Fruit fly (Drosophila melanogaster): ENCODE measurements around the gene eIF4E7.

The eIF4E7 gene

DNA sequence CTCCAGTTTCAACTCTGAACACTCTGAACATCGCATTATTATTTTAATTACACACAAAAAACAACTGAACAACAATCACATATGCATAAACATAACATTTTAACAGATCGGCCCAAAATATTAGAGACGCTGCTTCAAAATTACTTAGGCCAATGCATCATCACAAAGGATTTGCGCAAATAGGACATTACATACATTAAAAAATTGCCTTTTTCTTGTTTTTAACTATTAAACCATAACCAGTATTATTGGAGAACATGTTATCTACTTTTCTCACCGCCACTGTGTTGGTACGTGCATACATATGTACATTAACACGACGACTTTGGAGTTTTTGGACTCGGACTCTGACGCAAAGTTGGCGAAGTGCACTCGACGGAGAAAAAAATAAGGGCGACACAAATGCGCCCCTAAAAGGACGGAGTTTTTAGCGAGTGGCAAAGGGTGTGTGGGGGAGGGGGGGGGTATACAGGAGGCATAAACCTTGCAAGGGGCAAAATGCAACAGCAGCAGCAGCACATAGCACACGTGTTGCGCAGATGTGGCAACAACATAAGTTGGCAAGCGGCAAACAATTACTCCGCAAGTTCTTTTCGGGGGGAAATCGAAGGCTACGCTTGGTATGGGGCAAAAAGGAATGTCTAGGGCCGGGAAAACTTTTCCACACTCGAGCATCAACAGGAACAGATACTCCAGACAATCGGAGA lies 32.5 kb downstream of the eIF4E7 start (continued):
- TF ChIP-seq acj6 (GFP tag; optimal IDR thresholded peaks at IDR 0.05) (peak; percentile 89), Eip78C (GFP tag) (no peak), fd85E (GFP tag; optimal IDR thresholded peaks at IDR 0.05) (peak; percentile 76), CG34406 (GFP tag; optimal IDR thresholded peaks at IDR 0.05) (peak; percentile 85), CG3919 (GFP tag; optimal IDR thresholded peaks at IDR 0.05) (peak; percentile 92), Sox102F (GFP tag; optimal IDR thresholded peaks at IDR 0.05) (peak; percentile 94), cyc (GFP tag; optimal IDR thresholded peaks at IDR 0.05) (peak; percentile 91), Lpt (GFP tag; optimal IDR thresholded peaks at IDR 0.05) (peak; percentile 80), Smox (GFP tag; optimal IDR thresholded peaks at IDR 0.05) (peak; percentile 90), Met (GFP tag; optimal IDR thresholded peaks at IDR 0.05) (peak; percentile 92), Sox14 (GFP tag; optimal IDR thresholded peaks at IDR 0.05) (peak; percentile 87), Hr39 (GFP tag; optimal IDR thresholded peaks at IDR 0.05) (peak; percentile 92), CG31627 (GFP tag; optimal IDR thresholded peaks at IDR 0.05) (peak; percentile 92), Blimp-1 (GFP tag; optimal IDR thresholded peaks at IDR 0.05) (peak; percentile 68), CG16779 (tag; optimal IDR thresholded peaks at IDR 0.05) (peak; percentile 80), CG9139 (GFP tag; optimal IDR thresholded peaks at IDR 0.05) (peak; percentile 67), CG6792 (GFP tag; optimal IDR thresholded peaks at IDR 0.05) (peak; percentile 91), CG10669 (GFP tag; optimal IDR thresholded peaks at IDR 0.05) (peak; percentile 88), eg (GFP tag; IDR thresholded peaks at IDR 0.05) (peak; percentile 90)

DNA sequence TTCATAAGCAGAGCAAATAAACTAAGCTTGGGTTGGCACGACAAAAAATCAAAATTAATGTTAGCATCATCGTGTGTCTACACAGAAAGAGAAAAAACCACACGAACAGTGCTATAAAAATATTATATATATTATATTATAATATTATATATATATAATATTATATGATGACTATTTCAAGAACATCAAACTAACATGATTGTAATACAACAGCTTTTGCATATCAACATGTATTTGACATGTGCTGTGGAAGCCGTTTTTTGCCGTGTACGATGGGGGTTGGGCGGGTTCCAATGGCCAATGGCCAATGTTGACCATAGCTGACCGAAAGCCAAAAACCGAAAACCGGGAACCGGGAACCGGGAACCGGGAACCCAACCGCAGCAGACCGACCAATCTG lies 38.8 kb downstream of the eIF4E7 start:
- TF ChIP-seq CG16779 (tag; optimal IDR thresholded peaks at IDR 0.05) (no peak), CG8319 (GFP tag; optimal IDR thresholded peaks at IDR 0.05) (no peak), dsx (GFP tag; optimal IDR thresholded peaks at IDR 0.05; ENCODE audit: poor library complexity, severe bottlenecking) (no peak), OdsH (GFP tag; optimal IDR thresholded peaks at IDR 0.05) (no peak), Blimp-1 (GFP tag; optimal IDR thresholded peaks at IDR 0.05) (no peak), Sox15 (GFP tag; optimal IDR thresholded peaks at IDR 0.05) (no peak), fkh (GFP tag; optimal IDR thresholded peaks at IDR 0.05) (no peak), Sox102F (GFP tag; optimal IDR thresholded peaks at IDR 0.05) (no peak), CG6792 (GFP tag; optimal IDR thresholded peaks at IDR 0.05) (no peak), CG8119 (GFP tag; IDR thresholded peaks at IDR 0.05) (peak; percentile 51; the same call in 2 of the 3 replicates), CG6276 (GFP tag; optimal IDR thresholded peaks at IDR 0.05) (peak; percentile 27), achi (GFP tag; optimal IDR thresholded peaks at IDR 0.05) (peak; percentile 27), Hr4 (GFP tag; optimal IDR thresholded peaks at IDR 0.05) (no peak), Hr39 (GFP tag; optimal IDR thresholded peaks at IDR 0.05) (no peak), vri (GFP tag; optimal IDR thresholded peaks at IDR 0.05) (no peak), CG6163 (GFP tag; IDR thresholded peaks at IDR 0.05) (peak; percentile 36; the same call in 1 of the 3 replicates), Gug (GFP tag; IDR thresholded peaks at IDR 0.05) (no peak), Hr38 (GFP tag; optimal IDR thresholded peaks at IDR 0.05) (no peak), cyc (GFP tag; optimal IDR thresholded peaks at IDR 0.05) (no peak), svp (GFP tag) (no peak), esn (GFP tag; optimal IDR thresholded peaks at IDR 0.05) (no peak), eg (GFP tag; IDR thresholded peaks at IDR 0.05) (peak; percentile 24; the same call in 1 of the 3 replicates), topi (GFP tag; optimal IDR thresholded peaks at IDR 0.05) (no peak), CG15336 (GFP tag; IDR thresholded peaks at IDR 0.05) (peak; percentile 55), spab (GFP tag; optimal IDR thresholded peaks at IDR 0.05) (no peak), CG6808 (GFP tag; optimal IDR thresholded peaks at IDR 0.05) (no peak), CG31627 (GFP tag; optimal IDR thresholded peaks at IDR 0.05) (no peak), CG3032 (tag; optimal IDR thresholded peaks at IDR 0.05) (no peak), Ets96B (tag; optimal IDR thresholded peaks at IDR 0.05) (no peak), CG1621 (tag; optimal IDR thresholded peaks at IDR 0.05) (no peak), CG32006 (GFP tag; optimal IDR thresholded peaks at IDR 0.05) (peak; percentile 59)
